Fruit fly (Drosophila melanogaster) whole organism, prepupa: ENCODE measurements around the gene insv.

Source experiments
- CG10631 ChIP-seq: fragments of 200-800 bp; sonication (Bioruptor generic); optimal IDR thresholded peaks from 2 replicates; lab custom pipeline; 2016; ENCODE audit warnings: missing biosample characterization, missing genetic modification characterization
- CG10669 ChIP-seq: fragments of 200-800 bp; sonication (Bioruptor generic); optimal IDR thresholded peaks from 3 replicates; lab custom pipeline; 2018; ENCODE audit warnings: missing biosample characterization, mild to moderate bottlenecking, missing genetic modification characterization, moderate library complexity
- CG11294 ChIP-seq: fragments of 200-800 bp; sonication (Bioruptor generic); IDR thresholded peaks from 2 replicates; pipeline ENCODE4 v1.3.6; 2022; ENCODE audit warnings: missing biosample characterization, missing genetic modification characterization
- CG11762 ChIP-seq: fragments of 200-800 bp; sonication (Bioruptor generic); optimal IDR thresholded peaks from 3 replicates; lab custom pipeline; 2016; ENCODE audit warnings: missing biosample characterization, missing genetic modification characterization; ENCODE audit not compliant: insufficient read depth
- CG11902 ChIP-seq: fragments of 200-800 bp; sonication (Bioruptor generic); optimal IDR thresholded peaks from 3 replicates; lab custom pipeline; 2016; ENCODE audit warnings: missing biosample characterization, missing genetic modification characterization
- CG1621 ChIP-seq: fragments of 200-800 bp; sonication (Bioruptor generic); optimal IDR thresholded peaks from 3 replicates; lab custom pipeline; 2018; ENCODE audit warnings: missing biosample characterization, mild to moderate bottlenecking, missing genetic modification characterization
- CG16779 ChIP-seq: fragments of 200-800 bp; sonication (Bioruptor generic); optimal IDR thresholded peaks from 3 replicates; lab custom pipeline; 2017; ENCODE audit warnings: missing biosample characterization, mild to moderate bottlenecking, missing genetic modification characterization
- CG3032 ChIP-seq: fragments of 200-800 bp; optimal IDR thresholded peaks from 2 replicates; lab custom pipeline; 2019; ENCODE audit warnings: missing biosample characterization, mild to moderate bottlenecking, missing genetic modification characterization, moderate library complexity
- CG31627 ChIP-seq: fragments of 200-800 bp; sonication (Bioruptor generic); optimal IDR thresholded peaks from 3 replicates; lab custom pipeline; 2016; ENCODE audit warnings: missing biosample characterization, missing genetic modification characterization
- CG32006 ChIP-seq: fragments of 200-800 bp; sonication (Bioruptor generic); optimal IDR thresholded peaks from 3 replicates; lab custom pipeline; 2017; ENCODE audit warnings: missing biosample characterization, mild to moderate bottlenecking, missing genetic modification characterization
- CG34406 ChIP-seq: fragments of 200-800 bp; sonication (Bioruptor generic); optimal IDR thresholded peaks from 3 replicates; lab custom pipeline; 2016; ENCODE audit warnings: missing biosample characterization, missing genetic modification characterization
- CG6163 ChIP-seq: fragments of 200-800 bp; sonication (Bioruptor generic); IDR thresholded peaks from 3 replicates; pipeline ENCODE4 v1.3.6; 2022; ENCODE audit warnings: missing biosample characterization, missing genetic modification characterization
- CG6276 ChIP-seq: fragments of 200-800 bp; sonication (Bioruptor generic); optimal IDR thresholded peaks from 2 replicates; lab custom pipeline; 2017; ENCODE audit warnings: missing biosample characterization, mild to moderate bottlenecking, missing genetic modification characterization
- CG6792 ChIP-seq: fragments of 200-800 bp; sonication (Bioruptor generic); optimal IDR thresholded peaks from 3 replicates; lab custom pipeline; 2016; ENCODE audit warnings: missing biosample characterization, missing genetic modification characterization
- CG6808 ChIP-seq: fragments of 200-800 bp; sonication (Bioruptor generic); optimal IDR thresholded peaks from 3 replicates; lab custom pipeline; 2017; ENCODE audit warnings: missing biosample characterization, missing genetic modification characterization, mild to moderate bottlenecking, moderate library complexity, missing genetic modification reagents
- CG7368 ChIP-seq: fragments of 200-800 bp; sonication (Bioruptor generic); optimal IDR thresholded peaks from 3 replicates; lab custom pipeline; 2016; ENCODE audit warnings: missing biosample characterization, missing genetic modification characterization
- CG8119 ChIP-seq: fragments of 200-800 bp; sonication (Bioruptor generic); IDR thresholded peaks from 3 replicates; pipeline ENCODE4 v1.3.6; 2022; ENCODE audit warnings: missing biosample characterization, missing genetic modification characterization
- CG8319 ChIP-seq: fragments of 200-800 bp; sonication (Bioruptor generic); optimal IDR thresholded peaks from 3 replicates; lab custom pipeline; 2016; ENCODE audit warnings: missing biosample characterization, missing genetic modification characterization
- CG8632 ChIP-seq: fragments of 200-800 bp; sonication (Bioruptor generic); optimal IDR thresholded peaks from 3 replicates; lab custom pipeline; 2016; ENCODE audit warnings: missing biosample characterization, missing genetic modification characterization
- CG9139 ChIP-seq: fragments of 200-800 bp; sonication (Bioruptor generic); optimal IDR thresholded peaks from 3 replicates; lab custom pipeline; 2017; ENCODE audit warnings: missing biosample characterization, mild to moderate bottlenecking, missing genetic modification characterization
- Eip75B ChIP-seq: fragments of 200-800 bp; sonication (Bioruptor generic); optimal IDR thresholded peaks from 3 replicates; lab custom pipeline; 2016; ENCODE audit warnings: missing biosample characterization, missing genetic modification characterization
- Eip78C ChIP-seq: fragments of 200-800 bp; sonication (Bioruptor generic); peaks from one replicate; lab custom pipeline; 2016; ENCODE audit warnings: missing biosample characterization, missing genetic modification characterization
- Eip93F ChIP-seq: fragments of 200-800 bp; sonication (Bioruptor generic); optimal IDR thresholded peaks from 2 replicates; lab custom pipeline; 2016; ENCODE audit warnings: missing biosample characterization, mild to moderate bottlenecking, missing genetic modification characterization
- Ets21C ChIP-seq: fragments of 200-800 bp; sonication (Bioruptor generic); optimal IDR thresholded peaks from 3 replicates; lab custom pipeline; 2016; ENCODE audit warnings: missing biosample characterization, missing genetic modification characterization
- Ets96B ChIP-seq: fragments of 200-800 bp; optimal IDR thresholded peaks from 2 replicates; lab custom pipeline; 2019; ENCODE audit warnings: missing biosample characterization, mild to moderate bottlenecking, missing genetic modification characterization, moderate library complexity
- Gug ChIP-seq: fragments of 200-800 bp; sonication (Bioruptor generic); IDR thresholded peaks from 2 replicates; pipeline ENCODE4 v1.3.6; 2022; ENCODE audit warnings: missing biosample characterization, missing genetic modification characterization
- Hr38 ChIP-seq: sonication (Bioruptor generic); optimal IDR thresholded peaks from 2 replicates; lab custom pipeline; 2016; ENCODE audit warnings: missing biosample characterization, missing genetic modification characterization
- Hr39 ChIP-seq: fragments of 200-800 bp; sonication (Bioruptor generic); optimal IDR thresholded peaks from 2 replicates; lab custom pipeline; 2016; ENCODE audit warnings: missing biosample characterization, missing genetic modification characterization
- Hr4 ChIP-seq: fragments of 200-800 bp; sonication (Bioruptor generic); optimal IDR thresholded peaks from 3 replicates; lab custom pipeline; 2016; ENCODE audit warnings: missing biosample characterization, missing genetic modification characterization
- Lpt ChIP-seq: fragments of 200-800 bp; sonication (Bioruptor generic); optimal IDR thresholded peaks from 3 replicates; lab custom pipeline; 2016; ENCODE audit warnings: missing biosample characterization, missing genetic modification characterization
- Met ChIP-seq: fragments of 200-800 bp; sonication (Bioruptor generic); optimal IDR thresholded peaks from 3 replicates; lab custom pipeline; 2016; ENCODE audit warnings: missing biosample characterization, missing genetic modification characterization
- OdsH ChIP-seq: fragments of 200-800 bp; sonication (Bioruptor generic); optimal IDR thresholded peaks from 3 replicates; lab custom pipeline; 2016; ENCODE audit warnings: missing biosample characterization, missing genetic modification characterization
- Smox ChIP-seq: fragments of 200-800 bp; sonication (Bioruptor generic); optimal IDR thresholded peaks from 3 replicates; lab custom pipeline; 2016; ENCODE audit warnings: missing biosample characterization, missing genetic modification characterization
- Sox102F ChIP-seq: fragments of 200-800 bp; sonication (Bioruptor generic); optimal IDR thresholded peaks from 2 replicates; lab custom pipeline; 2016; ENCODE audit warnings: missing biosample characterization, mild to moderate bottlenecking, missing genetic modification characterization
- Sox15 ChIP-seq: fragments of 200-800 bp; sonication (Bioruptor generic); optimal IDR thresholded peaks from 3 replicates; lab custom pipeline; 2016; ENCODE audit warnings: missing biosample characterization, missing genetic modification characterization
- achi ChIP-seq: fragments of 200-800 bp; sonication (Bioruptor generic); optimal IDR thresholded peaks from 3 replicates; lab custom pipeline; 2016; ENCODE audit warnings: missing biosample characterization, missing genetic modification characterization
- acj6 ChIP-seq: fragments of 200-800 bp; sonication (Bioruptor generic); optimal IDR thresholded peaks from 3 replicates; lab custom pipeline; 2016; ENCODE audit warnings: missing biosample characterization, missing genetic modification characterization
- cyc ChIP-seq: fragments of 200-800 bp; sonication (Bioruptor generic); optimal IDR thresholded peaks from 3 replicates; lab custom pipeline; 2016; ENCODE audit warnings: missing biosample characterization, missing genetic modification characterization
- dac ChIP-seq: fragments of 200-800 bp; sonication (Bioruptor generic); optimal IDR thresholded peaks from 2 replicates; lab custom pipeline; 2017; ENCODE audit warnings: missing biosample characterization, mild to moderate bottlenecking, missing genetic modification characterization
- dsx ChIP-seq: fragments of 200-800 bp; optimal IDR thresholded peaks from 3 replicates; lab custom pipeline; 2019; ENCODE audit warnings: missing biosample characterization, mild to moderate bottlenecking, missing genetic modification characterization, moderate library complexity; ENCODE audit not compliant: poor library complexity, severe bottlenecking
- eg ChIP-seq: fragments of 200-800 bp; sonication (Bioruptor generic); IDR thresholded peaks from 3 replicates; pipeline ENCODE4 v1.3.6; 2022; ENCODE audit warnings: missing biosample characterization, missing genetic modification characterization
- esn ChIP-seq: fragments of 200-800 bp; sonication (Bioruptor generic); optimal IDR thresholded peaks from 2 replicates; lab custom pipeline; 2016; ENCODE audit warnings: missing biosample characterization, mild to moderate bottlenecking, missing genetic modification characterization, moderate library complexity
- fd59A ChIP-seq: fragments of 200-800 bp; sonication (Bioruptor generic); optimal IDR thresholded peaks from 2 replicates; lab custom pipeline; 2017; ENCODE audit warnings: missing biosample characterization, mild to moderate bottlenecking, missing genetic modification characterization, missing genetic modification reagents
- fd85E ChIP-seq: fragments of 200-800 bp; sonication (Bioruptor generic); optimal IDR thresholded peaks from 3 replicates; lab custom pipeline; 2016; ENCODE audit warnings: missing biosample characterization, missing genetic modification characterization
- fkh ChIP-seq: fragments of 200-800 bp; sonication (Bioruptor generic); optimal IDR thresholded peaks from 3 replicates; lab custom pipeline; 2017; ENCODE audit warnings: missing biosample characterization, mild to moderate bottlenecking, missing genetic modification characterization, moderate library complexity
- lz ChIP-seq: fragments of 200-800 bp; sonication (Bioruptor generic); optimal IDR thresholded peaks from 3 replicates; lab custom pipeline; 2016; ENCODE audit warnings: missing biosample characterization, missing genetic modification characterization
- net ChIP-seq: fragments of 200-800 bp; sonication (Bioruptor generic); optimal IDR thresholded peaks from 3 replicates; lab custom pipeline; 2016; ENCODE audit warnings: missing biosample characterization, missing genetic modification characterization
- salr ChIP-seq, 2 experiments: fragments of 200-800 bp; sonication (Bioruptor generic); optimal IDR thresholded peaks; 3 replicates each; lab custom pipeline; 2016 to 2018; ENCODE audit warnings: missing biosample characterization in 2 of 2, missing genetic modification characterization in 2 of 2, mild to moderate bottlenecking in 1 of 2
- ss ChIP-seq, 2 experiments: fragments of 200-800 bp; sonication (Bioruptor generic); optimal IDR thresholded peaks; 2 replicates in 1 of 2; 3 replicates in 1 of 2; lab custom pipeline; 2017 to 2018; ENCODE audit warnings: mild to moderate bottlenecking in 2 of 2, missing biosample characterization in 2 of 2, missing genetic modification characterization in 2 of 2, moderate library complexity in 1 of 2
- svp ChIP-seq: fragments of 200-800 bp; sonication (Bioruptor generic); peaks from one replicate; lab custom pipeline; 2016; ENCODE audit warnings: missing biosample characterization, missing genetic modification characterization
- topi ChIP-seq: fragments of 200-800 bp; sonication (Bioruptor generic); optimal IDR thresholded peaks from 3 replicates; lab custom pipeline; 2016; ENCODE audit warnings: missing biosample characterization, missing genetic modification characterization
- vri ChIP-seq: fragments of 200-800 bp; sonication (Bioruptor generic); optimal IDR thresholded peaks from 3 replicates; lab custom pipeline; 2016; ENCODE audit warnings: missing biosample characterization, mild to moderate bottlenecking, missing genetic modification characterization

The insv gene

DNA sequence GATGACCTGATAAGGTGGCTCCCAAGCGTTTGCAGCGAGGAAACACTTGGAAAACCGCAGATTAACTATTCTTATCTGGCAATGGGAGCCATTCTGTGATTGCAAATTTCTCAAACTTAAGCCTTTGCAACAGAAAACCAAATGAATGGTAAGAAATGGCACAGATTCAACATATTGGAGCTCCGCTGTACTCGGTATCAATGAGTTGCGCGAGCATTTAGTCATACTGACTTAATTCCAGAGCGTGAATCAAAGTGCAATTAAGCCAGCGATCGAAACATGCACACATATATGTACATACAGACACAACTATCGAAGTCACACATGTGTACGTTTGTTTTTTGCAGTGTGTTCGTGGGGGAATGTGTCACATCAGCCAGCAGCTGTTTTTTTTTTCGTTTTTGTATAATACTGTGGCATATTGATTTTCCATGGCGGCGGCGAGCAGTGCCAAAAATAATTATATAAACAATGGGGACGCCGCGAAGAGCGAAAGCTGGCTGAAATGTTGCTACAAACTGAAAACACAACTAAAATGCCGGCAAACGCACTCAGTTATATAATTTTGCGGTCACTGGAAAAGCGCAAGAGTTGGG is 7.8 kb upstream of the insv start:
- TF ChIP-seq CG6792 (GFP tag; lab: Kevin White, UChicago), result peak; percentile 8
- TF ChIP-seq CG7368 (GFP tag; lab: Kevin White, UChicago), result no peak
- TF ChIP-seq CG11762 (GFP tag; lab: Kevin White, UChicago), result no peak
- TF ChIP-seq Eip78C (GFP tag; lab: Kevin White, UChicago), result peak; percentile 85
- no peak for TF ChIP-seq Gug (GFP tag; lab: Robert Waterston, UW)
- TF ChIP-seq dac (GFP tag; lab: Kevin White, UChicago), result no peak
- no peak for TF ChIP-seq CG10631 (GFP tag; lab: Kevin White, UChicago)
- no peak for TF ChIP-seq Smox (GFP tag; lab: Kevin White, UChicago)
- TF ChIP-seq CG10669 (GFP tag; lab: Kevin White, UChicago), result no peak
- peak; percentile 26 for TF ChIP-seq lz (GFP tag; lab: Kevin White, UChicago)
- TF ChIP-seq vri, result no peak
- TF ChIP-seq topi (GFP tag; lab: Kevin White, UChicago), result peak; percentile 30
- no peak for TF ChIP-seq CG31627 (GFP tag; lab: Kevin White, UChicago)
- TF ChIP-seq Eip75B (GFP tag; lab: Kevin White, UChicago), result no peak
- TF ChIP-seq net, result no peak
- peak; percentile 23 for TF ChIP-seq Hr39 (GFP tag; lab: Kevin White, UChicago)
- TF ChIP-seq CG32006 (GFP tag; lab: Kevin White, UChicago), result no peak
- no peak for TF ChIP-seq esn (GFP tag; lab: Kevin White, UChicago)
- TF ChIP-seq fd59A (GFP tag; lab: Kevin White, UChicago), result no peak
- TF ChIP-seq CG9139, result no peak
- TF ChIP-seq Met (GFP tag; lab: Kevin White, UChicago), result no peak
- peak; percentile 19 for TF ChIP-seq Ets96B (tag; lab: Kevin White, UChicago)
- no peak for TF ChIP-seq CG6276
- no peak for TF ChIP-seq ss (GFP tag; optimal IDR thresholded peaks at IDR 0.05; lab: Kevin White, UChicago)
- TF ChIP-seq CG3032 (tag; lab: Kevin White, UChicago), result no peak
- TF ChIP-seq cyc (GFP tag; lab: Kevin White, UChicago), result peak; percentile 24
- no peak for TF ChIP-seq salr (GFP tag; optimal IDR thresholded peaks at IDR 0.05; lab: Kevin White, UChicago)
- TF ChIP-seq CG6808 (GFP tag; lab: Kevin White, UChicago), result peak; percentile 59
- peak; percentile 47; the same call in 2 of the 3 replicates for TF ChIP-seq eg (GFP tag; lab: Robert Waterston, UW)
- TF ChIP-seq CG11902, result no peak
- no peak; the same call in 2 of the 3 replicates for TF ChIP-seq CG8119 (GFP tag; lab: Robert Waterston, UW)
- no peak for TF ChIP-seq dsx (GFP tag; lab: Kevin White, UChicago)
- no peak for TF ChIP-seq CG11294 (GFP tag; lab: Robert Waterston, UW)
- TF ChIP-seq CG8632 (GFP tag; lab: Kevin White, UChicago), result no peak
- TF ChIP-seq Sox102F, result no peak
- peak; percentile 45; the same call in 2 of the 3 replicates for TF ChIP-seq CG6163 (GFP tag; lab: Robert Waterston, UW)
- peak; percentile 7 for TF ChIP-seq CG34406 (GFP tag; lab: Kevin White, UChicago)
- TF ChIP-seq achi (GFP tag; lab: Kevin White, UChicago), result peak; percentile 6
- no peak for TF ChIP-seq Lpt
- no peak for TF ChIP-seq fd85E (GFP tag; lab: Kevin White, UChicago)
- TF ChIP-seq CG8319 (GFP tag; lab: Kevin White, UChicago), result no peak
- TF ChIP-seq Ets21C (GFP tag; lab: Kevin White, UChicago), result no peak
- TF ChIP-seq Eip93F (GFP tag; lab: Kevin White, UChicago), result no peak
- no peak for TF ChIP-seq CG16779
- peak; percentile 17 for TF ChIP-seq acj6
- TF ChIP-seq OdsH (GFP tag; lab: Kevin White, UChicago), result no peak
- no peak for TF ChIP-seq fkh (GFP tag; lab: Kevin White, UChicago)
- no peak for TF ChIP-seq Hr4 (GFP tag; lab: Kevin White, UChicago)
- peak; percentile 88 for TF ChIP-seq svp (GFP tag; lab: Kevin White, UChicago)
- TF ChIP-seq CG1621 (tag; lab: Kevin White, UChicago), result peak; percentile 8
- TF ChIP-seq Sox15 (GFP tag; lab: Kevin White, UChicago), result no peak
- no peak for TF ChIP-seq Hr38 (GFP tag; lab: Kevin White, UChicago)
